Worm (Caenorhabditis elegans) whole organism, young adult: ENCODE results near the gene eif-3.D.

Source experiments
- B0336.3 ChIP-seq: fragments of 200-800 bp; sonication (Bioruptor generic); IDR thresholded peaks from 2 replicates; pipeline ENCODE4 v1.3.6; 2022; ENCODE audit warnings: missing genetic modification characterization, missing compliant biosample characterization
- C17E4.6 ChIP-seq: fragments of 200-800 bp; sonication (Bioruptor generic); IDR thresholded peaks from 2 replicates; pipeline ENCODE4 v1.3.6; 2022; ENCODE audit warnings: missing genetic modification reagents, missing genetic modification characterization, missing compliant biosample characterization
- D2030.7 ChIP-seq: fragments of 200-800 bp; sonication (Bioruptor generic); IDR thresholded peaks from 2 replicates; pipeline ENCODE4 v1.3.6; 2022; ENCODE audit warnings: missing genetic modification reagents, missing genetic modification characterization, missing compliant biosample characterization
- F33H1.4 ChIP-seq: fragments of 200-800 bp; sonication (Bioruptor generic); IDR thresholded peaks from 2 replicates; pipeline ENCODE4 v1.3.6; 2022; ENCODE audit warnings: missing genetic modification reagents, missing genetic modification characterization, missing compliant biosample characterization
- F49E8.2 ChIP-seq: sonication (generic microtip); optimal IDR thresholded peaks from 3 replicates; lab custom pipeline; 2017; ENCODE audit warnings: missing genetic modification characterization, mild to moderate bottlenecking, missing compliant biosample characterization, antibody characterized with exemption, moderate library complexity; ENCODE audit not compliant: insufficient read depth
- K12H6.12 ChIP-seq: fragments of 200-800 bp; sonication (Bioruptor generic); optimal IDR thresholded peaks from 2 replicates; lab custom pipeline; 2018; ENCODE audit warnings: mild to moderate bottlenecking, missing genetic modification characterization, missing compliant biosample characterization
- Y53G8AR.9 ChIP-seq: fragments of 200-800 bp; sonication (Bioruptor generic); conservative IDR thresholded peaks from 2 replicates; pipeline ENCODE4 v1.3.6; 2022; ENCODE audit warnings: missing genetic modification reagents, missing genetic modification characterization, missing compliant biosample characterization
- Y56A3A.18 ChIP-seq: fragments of 200-800 bp; sonication (Bioruptor generic); IDR thresholded peaks from 2 replicates; pipeline ENCODE4 v1.3.6; 2022; ENCODE audit warnings: missing genetic modification reagents, missing genetic modification characterization, missing compliant biosample characterization
- ZK185.1 ChIP-seq: sonication (generic microtip); optimal IDR thresholded peaks from 2 replicates; lab custom pipeline; 2016; ENCODE audit warnings: mild to moderate bottlenecking, missing genetic modification characterization, missing compliant biosample characterization; ENCODE audit not compliant: poor library complexity, severe bottlenecking
- athp-1 ChIP-seq: sonication (generic microtip); optimal IDR thresholded peaks from 2 replicates; lab custom pipeline; 2017; ENCODE audit warnings: mild to moderate bottlenecking, missing genetic modification characterization, missing compliant biosample characterization
- attf-6 ChIP-seq: fragments of 200-800 bp; sonication (Bioruptor generic); IDR thresholded peaks from 2 replicates; pipeline ENCODE4 v1.3.6; 2022; ENCODE audit warnings: missing genetic modification reagents, missing genetic modification characterization, missing compliant biosample characterization
- ceh-100 ChIP-seq: fragments of 200-800 bp; sonication (Bioruptor generic); IDR thresholded peaks from 2 replicates; pipeline ENCODE4 v1.3.6; 2022; ENCODE audit warnings: missing genetic modification reagents, missing genetic modification characterization, missing compliant biosample characterization
- ceh-27 ChIP-seq: fragments of 200-800 bp; sonication (Bioruptor generic); optimal IDR thresholded peaks from 2 replicates; lab custom pipeline; 2018; ENCODE audit warnings: mild to moderate bottlenecking, missing genetic modification characterization, moderate library complexity, missing compliant biosample characterization
- ceh-58 ChIP-seq: fragments of 200-800 bp; sonication (Bioruptor generic); IDR thresholded peaks from 2 replicates; pipeline ENCODE4 v1.3.6; 2022; ENCODE audit warnings: missing genetic modification characterization, missing compliant biosample characterization
- ceh-91 ChIP-seq: fragments of 200-800 bp; sonication (Bioruptor generic); IDR thresholded peaks from 2 replicates; pipeline ENCODE4 v1.3.6; 2022; ENCODE audit warnings: missing genetic modification reagents, missing genetic modification characterization, missing compliant biosample characterization
- dox-1 ChIP-seq: fragments of 200-800 bp; sonication (Bioruptor generic); IDR thresholded peaks from 2 replicates; pipeline ENCODE4 v1.3.6; 2022; ENCODE audit warnings: missing genetic modification reagents, missing genetic modification characterization, missing compliant biosample characterization
- dpl-1 ChIP-seq: fragments of 150-350 bp; optimal IDR thresholded peaks from 2 replicates; lab custom pipeline; 2014; ENCODE audit warnings: missing biosample characterization, missing genetic modification reagents, missing genetic modification characterization
- efl-1 ChIP-seq: fragments of 150-350 bp; optimal IDR thresholded peaks from 2 replicates; lab custom pipeline; 2014; ENCODE audit warnings: missing biosample characterization, missing genetic modification reagents, missing genetic modification characterization
- ets-4 ChIP-seq: fragments of 200-800 bp; sonication (Bioruptor generic); optimal IDR thresholded peaks from 2 replicates; lab custom pipeline; 2018; ENCODE audit warnings: mild to moderate bottlenecking, missing genetic modification characterization, missing compliant biosample characterization
- hsf-1 ChIP-seq: fragments of 200-800 bp; sonication (Bioruptor generic); IDR thresholded peaks from 2 replicates; pipeline ENCODE4 v1.3.6; 2022; ENCODE audit warnings: missing genetic modification reagents, missing genetic modification characterization, missing compliant biosample characterization
- let-607 ChIP-seq, 2 experiments: fragments of 200-800 bp in 1 of 2; sonication (Bioruptor generic) in 1 of 2; sonication (generic microtip) in 1 of 2; optimal IDR thresholded peaks; 2 replicates each; lab custom pipeline; 2016 to 2018; ENCODE audit warnings: mild to moderate bottlenecking in 2 of 2, missing compliant biosample characterization in 2 of 2, missing genetic modification characterization in 2 of 2, moderate library complexity in 2 of 2, missing genotype in 1 of 2
- lin-35 ChIP-seq, 3 experiments: fragments of 150-350 bp in 2 of 3; sonication (generic microtip) in 1 of 3; optimal IDR thresholded peaks; 2 replicates each; lab custom pipeline; 2014 to 2018; ENCODE audit warnings: missing biosample characterization in 3 of 3, missing genetic modification characterization in 3 of 3, missing genetic modification reagents in 3 of 3
- lin-54 ChIP-seq: fragments of 200-800 bp; sonication (Bioruptor generic); optimal IDR thresholded peaks from 2 replicates; lab custom pipeline; 2018; ENCODE audit warnings: mild to moderate bottlenecking, missing genetic modification characterization, missing compliant biosample characterization
- lsl-1 ChIP-seq: fragments of 200-800 bp; sonication (Bioruptor generic); optimal IDR thresholded peaks from 2 replicates; lab custom pipeline; 2018; ENCODE audit warnings: mild to moderate bottlenecking, missing genetic modification characterization, moderate library complexity, missing compliant biosample characterization
- lsy-27 ChIP-seq: sonication (generic microtip); optimal IDR thresholded peaks from 2 replicates; lab custom pipeline; 2017; ENCODE audit warnings: missing genetic modification characterization, mild to moderate bottlenecking, missing compliant biosample characterization, antibody characterized with exemption, missing genotype, borderline replicate concordance; ENCODE audit not compliant: insufficient read depth
- madf-6 ChIP-seq: fragments of 200-800 bp; sonication (Bioruptor generic); IDR thresholded peaks from 2 replicates; pipeline ENCODE4 v1.3.6; 2022; ENCODE audit warnings: missing genetic modification reagents, missing genetic modification characterization, missing compliant biosample characterization
- madf-8 ChIP-seq: fragments of 200-800 bp; sonication (Bioruptor generic); conservative IDR thresholded peaks from 2 replicates; pipeline ENCODE4 v1.3.6; 2022; ENCODE audit warnings: missing genetic modification reagents, missing genetic modification characterization, missing compliant biosample characterization
- mel-28 ChIP-seq: sonication (generic microtip); optimal IDR thresholded peaks from 2 replicates; lab custom pipeline; 2016; ENCODE audit warnings: borderline replicate concordance, mild to moderate bottlenecking, missing genetic modification characterization, missing compliant biosample characterization
- nhr-90 ChIP-seq: sonication (generic microtip); optimal IDR thresholded peaks from 2 replicates; lab custom pipeline; 2016; ENCODE audit warnings: missing genotype, mild to moderate bottlenecking, missing genetic modification characterization, missing compliant biosample characterization
- pbrm-1 ChIP-seq: fragments of 200-800 bp; sonication (Bioruptor generic); IDR thresholded peaks from 2 replicates; pipeline ENCODE4 v1.3.6; 2022; ENCODE audit warnings: missing genetic modification reagents, missing genetic modification characterization, missing compliant biosample characterization
- rcor-1 ChIP-seq: fragments of 200-800 bp; sonication (Bioruptor generic); IDR thresholded peaks from 2 replicates; pipeline ENCODE4 v1.3.6; 2022; ENCODE audit warnings: missing genetic modification reagents, missing genetic modification characterization, missing compliant biosample characterization
- snpc-1.3 ChIP-seq: sonication (generic microtip); optimal IDR thresholded peaks from 2 replicates; lab custom pipeline; 2017; ENCODE audit warnings: missing genetic modification characterization, mild to moderate bottlenecking, missing compliant biosample characterization, antibody characterized with exemption, moderate library complexity, missing genotype, missing genetic modification reagents; ENCODE audit not compliant: insufficient read depth
- tbp1 ChIP-seq: fragments of 200-800 bp; sonication (Bioruptor generic); optimal IDR thresholded peaks from 2 replicates; lab custom pipeline; 2018; ENCODE audit warnings: mild to moderate bottlenecking, missing genetic modification characterization, missing compliant biosample characterization
- tlf-1 ChIP-seq: fragments of 200-800 bp; sonication (Bioruptor generic); optimal IDR thresholded peaks from 2 replicates; lab custom pipeline; 2018; ENCODE audit warnings: mild to moderate bottlenecking, missing genetic modification characterization, missing compliant biosample characterization
- xnd-1 ChIP-seq: sonication (generic microtip); optimal IDR thresholded peaks from 2 replicates; lab custom pipeline; 2016; ENCODE audit warnings: missing genotype, missing genetic modification reagents, missing genetic modification characterization, missing compliant biosample characterization
- ztf-18 ChIP-seq: sonication (generic microtip); optimal IDR thresholded peaks from 2 replicates; lab custom pipeline; 2016; ENCODE audit warnings: missing genotype, mild to moderate bottlenecking, missing genetic modification characterization, missing compliant biosample characterization

Gene eif-3.D

ce11 chrIII:9004658-9005057 is 33.3 kb upstream of the eif-3.D start (continued):
- TF ChIP-seq Y56A3A.18 (no peak), ets-4 (GFP tag; lab: Kevin White, UChicago) (no peak), Y53G8AR.9 (0 out of 2 replicates have a peak, but pooled peaks have one; percentile 47), ceh-58 (0 out of 2 replicates have a peak, but pooled peaks have one; percentile 76), B0336.3 (GFP tag; lab: Robert Waterston, UW) (peak; percentile 59; the same call in 1 of the 2 replicates)

- TF ChIP-seq athp-1 (tag; lab: Kevin White, UChicago) (no peak), K12H6.12 (tag; lab: Kevin White, UChicago) (no peak), ceh-100 (GFP tag; lab: Robert Waterston, UW) (no peak), ZK185.1 (no peak), madf-6 (no peak), lsy-27 (tag; lab: Kevin White, UChicago) (no peak)
These were observed 31.2 kb upstream of the eif-3.D start, which contains the start of the genes F59B2.15 and zif-1 for ce11 chrIII:9002545-9002944. TSS of gene F59B2.15 (minus strand) at chrIII:9002645. TSS of gene zif-1 (plus strand) at chrIII:9002779.

- no peak for TF ChIP-seq tlf-1
These were observed 30.5 kb upstream of the eif-3.D start, which contains the start of gene rpn-6.2 for ce11 chrIII:9001899-9002298. TSS of gene rpn-6.2 (minus strand) at chrIII:9001999.

ce11 chrIII:9001491-9001890 is 30.1 kb upstream of the eif-3.D start:
- TF ChIP-seq ZK185.1 (no peak), D2030.7 (peak; percentile 66), hsf-1 (peak; percentile 52; the same call in 1 of the 2 replicates), pbrm-1 (GFP tag; lab: Robert Waterston, UW) (peak; percentile 18; the same call in 1 of the 2 replicates), ceh-27 (no peak), efl-1 (GFP tag; lab: Kevin White, UChicago) (peak; percentile 86), dox-1 (GFP tag; lab: Robert Waterston, UW) (peak; percentile 31; the same call in 1 of the 2 replicates), madf-6 (peak; percentile 91), rcor-1 (0 out of 2 replicates have a peak, but pooled peaks have one; percentile 31), let-607 (tag; optimal IDR thresholded peaks at IDR 0.05; lab: Kevin White, UChicago) (no peak), nhr-90 (tag; lab: Kevin White, UChicago) (no peak), lsl-1 (peak; percentile 83), snpc-1.3 (tag; lab: Kevin White, UChicago) (no peak), ceh-91 (peak; percentile 63), ztf-18 (tag; lab: Kevin White, UChicago) (peak; percentile 7), attf-6 (GFP tag; lab: Robert Waterston, UW) (no peak), C17E4.6 (GFP tag; lab: Robert Waterston, UW) (peak; percentile 24; the same call in 1 of the 2 replicates), lin-54 (GFP tag; lab: Kevin White, UChicago) (peak; percentile 70), F33H1.4 (GFP tag; lab: Robert Waterston, UW) (peak; percentile 91), dpl-1 (GFP tag; lab: Kevin White, UChicago) (peak; percentile 75), xnd-1 (peak; percentile 76), tbp1 (no peak), madf-8 (GFP tag; lab: Robert Waterston, UW) (peak; percentile 68), lin-35 (GFP tag; optimal IDR thresholded peaks at IDR 0.05; lab: Kevin White, UChicago) (peak in 1 of 3 experiments; percentile 47), F49E8.2 (tag; lab: Kevin White, UChicago) (peak; percentile 17), ceh-100 (GFP tag; lab: Robert Waterston, UW) (no peak), mel-28 (tag; lab: Kevin White, UChicago) (no peak), tlf-1 (no peak)
